Worm (Caenorhabditis elegans) whole organism, L4 larva: Measurements from ENCODE around the gene clec-185.
A peak's percentile ranks its signal among the peaks of the same experiment; 100 is the strongest.

Experiments
- F10B5.3 ChIP-seq: sonication (generic microtip); optimal IDR thresholded peaks from 2 replicates; lab custom pipeline; 2016; ENCODE audit warnings: mild to moderate bottlenecking, missing genetic modification characterization, missing compliant biosample characterization
- F26F4.8 ChIP-seq: fragments of 200-800 bp; sonication (Bioruptor generic); conservative IDR thresholded peaks from 2 replicates; pipeline ENCODE4 v1.3.6; 2022; ENCODE audit warnings: missing genetic modification characterization, missing compliant biosample characterization
- F44E2.7 ChIP-seq: fragments of 200-800 bp; sonication (Bioruptor generic); IDR thresholded peaks from 2 replicates; pipeline ENCODE4 v2.1.2; 2022; ENCODE audit warnings: missing genetic modification characterization, missing compliant biosample characterization
- F49E8.2 ChIP-seq: sonication (generic microtip); optimal IDR thresholded peaks from 2 replicates; lab custom pipeline; 2016; ENCODE audit warnings: missing compliant biosample characterization, mild to moderate bottlenecking, missing genetic modification characterization, borderline replicate concordance
- T26A8.4 ChIP-seq: fragments of 200-800 bp; sonication (Bioruptor generic); IDR thresholded peaks from 2 replicates; pipeline ENCODE4 v1.3.6; 2022; ENCODE audit warnings: missing genetic modification characterization, missing compliant biosample characterization
- Y5F2A.4 ChIP-seq: fragments of 200-800 bp; sonication (Bioruptor generic); optimal IDR thresholded peaks from 2 replicates; lab custom pipeline; 2018; ENCODE audit warnings: mild to moderate bottlenecking, missing genetic modification characterization, missing compliant biosample characterization
- Y75B8A.6 ChIP-seq: fragments of 200-800 bp; sonication (Bioruptor generic); IDR thresholded peaks from 2 replicates; pipeline ENCODE4 v1.3.6; 2022; ENCODE audit warnings: missing genetic modification reagents, missing genetic modification characterization, missing compliant biosample characterization
- aha-1 ChIP-seq: fragments of 150-350 bp; peaks from one replicate; lab custom pipeline; 2014; ENCODE audit warnings: missing biosample characterization, missing genetic modification characterization
- attf-4 ChIP-seq: sonication (generic microtip); optimal IDR thresholded peaks from 3 replicates; lab custom pipeline; 2017; ENCODE audit warnings: missing biosample characterization, missing genetic modification characterization
- ceh-20 ChIP-seq: fragments of 200-800 bp; sonication (Bioruptor generic); IDR thresholded peaks from 2 replicates; pipeline ENCODE4 v1.3.6; 2022; ENCODE audit warnings: missing genetic modification reagents, missing genetic modification characterization, missing compliant biosample characterization
- ceh-28 ChIP-seq: fragments of 150-350 bp; optimal IDR thresholded peaks from 2 replicates; lab custom pipeline; 2014; ENCODE audit warnings: missing biosample characterization, missing genetic modification reagents, missing genetic modification characterization
- ceh-44 ChIP-seq: fragments of 200-800 bp; sonication (Bioruptor generic); IDR thresholded peaks from 2 replicates; pipeline ENCODE4 v1.3.6; 2022; ENCODE audit warnings: missing genetic modification reagents, missing genetic modification characterization, missing compliant biosample characterization
- ceh-62 ChIP-seq: sonication (generic microtip); optimal IDR thresholded peaks from 2 replicates; lab custom pipeline; 2017; ENCODE audit warnings: missing biosample characterization, missing genetic modification characterization
- dmd-8 ChIP-seq: fragments of 200-800 bp; sonication (Bioruptor generic); IDR thresholded peaks from 2 replicates; pipeline ENCODE4 v1.3.6; 2022; ENCODE audit warnings: missing genetic modification characterization, missing compliant biosample characterization
- dpl-1 ChIP-seq: fragments of 150-350 bp; optimal IDR thresholded peaks from 2 replicates; lab custom pipeline; 2014; ENCODE audit warnings: missing biosample characterization, missing genetic modification reagents, missing genetic modification characterization
- hif-1 ChIP-seq, 2 experiments: sonication (generic microtip); optimal IDR thresholded peaks; 2 replicates each; lab custom pipeline; 2016 to 2017; ENCODE audit warnings: missing compliant biosample characterization in 2 of 2, missing genetic modification characterization in 2 of 2, missing genetic modification reagents in 2 of 2, missing genotype in 2 of 2, mild to moderate bottlenecking in 1 of 2
- hlh-11 ChIP-seq: fragments of 200-800 bp; sonication (Bioruptor generic); optimal IDR thresholded peaks from 2 replicates; lab custom pipeline; 2018; ENCODE audit warnings: mild to moderate bottlenecking, missing genetic modification characterization, missing compliant biosample characterization
- hlh-30 ChIP-seq: sonication (generic microtip); optimal IDR thresholded peaks from 2 replicates; lab custom pipeline; 2017; ENCODE audit warnings: antibody characterized with exemption, mild to moderate bottlenecking, missing genetic modification characterization, missing compliant biosample characterization; ENCODE audit not compliant: insufficient read depth
- hmg-1.1 ChIP-seq: fragments of 200-800 bp; sonication (Bioruptor generic); IDR thresholded peaks from 2 replicates; pipeline ENCODE4 v1.3.6; 2022; ENCODE audit warnings: missing genetic modification reagents, missing genetic modification characterization, missing compliant biosample characterization
- jun-1 ChIP-seq: fragments of 150-350 bp; optimal IDR thresholded peaks from 2 replicates; lab custom pipeline; 2014; ENCODE audit warnings: missing biosample characterization, missing genetic modification reagents, missing genetic modification characterization
- lin-29 ChIP-seq: fragments of 200-800 bp; sonication (Bioruptor generic); IDR thresholded peaks from 2 replicates; pipeline ENCODE4 v1.3.6; 2022; ENCODE audit warnings: missing genetic modification reagents, missing genetic modification characterization, missing compliant biosample characterization
- lir-3 ChIP-seq: sonication (generic microtip); optimal IDR thresholded peaks from 2 replicates; lab custom pipeline; 2016; ENCODE audit warnings: mild to moderate bottlenecking, missing genetic modification characterization, missing compliant biosample characterization
- lsy-2 ChIP-seq, 2 experiments: fragments of 150-350 bp in 1 of 2; sonication (generic microtip) in 1 of 2; optimal IDR thresholded peaks; 2 replicates each; lab custom pipeline; 2014 to 2017; ENCODE audit warnings: missing biosample characterization in 2 of 2, missing genetic modification characterization in 2 of 2
- mdl-1 ChIP-seq, 2 experiments: fragments of 150-350 bp in 1 of 2; sonication (generic microtip) in 1 of 2; optimal IDR thresholded peaks; 2 replicates each; lab custom pipeline; 2014 to 2017; ENCODE audit warnings: missing biosample characterization in 2 of 2, missing genetic modification characterization in 2 of 2
- mxl-3 ChIP-seq: fragments of 200-800 bp; sonication (Bioruptor generic); optimal IDR thresholded peaks from 2 replicates; lab custom pipeline; 2018; ENCODE audit warnings: mild to moderate bottlenecking, missing genetic modification characterization, missing compliant biosample characterization
- nhr-102 ChIP-seq: sonication (generic microtip); optimal IDR thresholded peaks from 2 replicates; lab custom pipeline; 2016; ENCODE audit warnings: mild to moderate bottlenecking, missing genetic modification characterization, moderate library complexity, missing compliant biosample characterization
- nhr-237 ChIP-seq: sonication (generic microtip); optimal IDR thresholded peaks from 2 replicates; lab custom pipeline; 2017; ENCODE audit warnings: missing biosample characterization, missing genetic modification characterization
- nhr-25 ChIP-seq: sonication (generic microtip); optimal IDR thresholded peaks from 2 replicates; lab custom pipeline; 2017; ENCODE audit warnings: missing genetic modification characterization, mild to moderate bottlenecking, missing compliant biosample characterization, antibody characterized with exemption, moderate library complexity, borderline replicate concordance; ENCODE audit not compliant: insufficient read depth
- nhr-28 ChIP-seq: fragments of 150-350 bp; optimal IDR thresholded peaks from 2 replicates; lab custom pipeline; 2014; ENCODE audit warnings: missing biosample characterization, missing genetic modification characterization
- nhr-48 ChIP-seq: sonication (generic microtip); optimal IDR thresholded peaks from 2 replicates; lab custom pipeline; 2016; ENCODE audit warnings: mild to moderate bottlenecking, missing genetic modification characterization, missing compliant biosample characterization
- nhr-6 ChIP-seq: fragments of 150-350 bp; optimal IDR thresholded peaks from 2 replicates; lab custom pipeline; 2014; ENCODE audit warnings: missing biosample characterization, missing genetic modification characterization
- saeg-2 ChIP-seq: fragments of 200-800 bp; sonication (Bioruptor generic); IDR thresholded peaks from 2 replicates; pipeline ENCODE4 v1.3.6; 2022; ENCODE audit warnings: missing genetic modification reagents, missing genetic modification characterization, missing compliant biosample characterization
- set-16 ChIP-seq: fragments of 200-800 bp; sonication (Bioruptor generic); IDR thresholded peaks from 2 replicates; pipeline ENCODE4 v1.3.6; 2022; ENCODE audit warnings: missing genetic modification reagents, missing genetic modification characterization, missing compliant biosample characterization
- snpc-1.2 ChIP-seq: fragments of 200-800 bp; sonication (Bioruptor generic); IDR thresholded peaks from 2 replicates; pipeline ENCODE4 v1.3.6; 2022; ENCODE audit warnings: missing genetic modification reagents, missing genetic modification characterization, missing compliant biosample characterization
- tra-1 ChIP-seq: fragments of 200-800 bp; sonication (Bioruptor generic); IDR thresholded peaks from 2 replicates; pipeline ENCODE4 v1.3.6; 2022; ENCODE audit warnings: missing genetic modification reagents, missing genetic modification characterization, missing compliant biosample characterization
- unc-62 ChIP-seq, 3 experiments: fragments of 150-350 bp in 1 of 3; sonication (generic microtip); optimal IDR thresholded peaks in 2 of 3; peaks in 1 of 3; 1 replicate in 1 of 3; 2 replicates in 2 of 3; lab custom pipeline; 2014 to 2017; ENCODE audit warnings: missing biosample characterization in 3 of 3, missing genetic modification characterization in 3 of 3, missing genetic modification reagents in 3 of 3, missing genotype in 1 of 3
- zfp-2 ChIP-seq: sonication (generic microtip); optimal IDR thresholded peaks from 2 replicates; lab custom pipeline; 2016; ENCODE audit warnings: mild to moderate bottlenecking, missing genetic modification characterization, missing compliant biosample characterization
- ztf-7 ChIP-seq: fragments of 150-350 bp; optimal IDR thresholded peaks from 2 replicates; lab custom pipeline; 2014; ENCODE audit warnings: missing biosample characterization, missing genetic modification characterization

The clec-185 gene

DNA sequence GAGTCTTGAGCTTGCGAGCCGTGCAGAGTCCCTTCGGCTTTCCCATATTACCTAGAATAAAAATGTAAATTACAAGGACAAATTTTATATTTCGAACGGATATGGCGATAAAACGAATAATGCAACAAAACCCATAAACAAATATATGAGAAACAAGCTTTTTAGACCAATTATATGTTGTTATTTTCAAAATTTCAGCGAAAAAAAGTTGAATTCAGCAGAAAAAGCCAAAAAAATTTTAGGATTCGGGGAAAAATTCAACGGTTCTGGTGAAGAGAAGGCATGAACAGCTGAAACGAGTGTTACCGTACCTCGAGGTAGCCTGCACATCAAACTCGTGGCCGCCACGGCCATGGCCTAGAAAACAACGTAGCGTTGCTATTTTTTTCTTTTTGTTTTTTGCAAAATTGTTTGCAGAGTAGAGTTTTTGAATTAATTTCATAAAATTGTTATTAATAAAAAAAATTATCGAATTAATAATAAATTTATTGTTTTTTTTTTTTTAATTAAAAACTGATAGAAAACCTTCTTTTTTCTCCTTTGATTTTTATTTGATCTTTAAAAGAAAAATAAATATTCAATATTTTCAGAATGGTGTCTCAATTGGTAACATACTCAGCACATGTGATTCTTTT lies 47.3 kb upstream of the clec-185 start, which contains the start of the genes rps-23 and dpm-3 (continued):
- TF ChIP-seq lin-29 (GFP tag; lab: Robert Waterston, UW), result peak; percentile 80
- TF ChIP-seq zfp-2 (tag; lab: Kevin White, UChicago), result peak; percentile 89
- TF ChIP-seq Y75B8A.6 (GFP tag; lab: Robert Waterston, UW), result 0 out of 2 replicates have a peak, but pooled peaks have one; percentile 23
- TF ChIP-seq dmd-8, result 0 out of 2 replicates have a peak, but pooled peaks have one; percentile 69
- TF ChIP-seq T26A8.4, result peak; percentile 92
- TF ChIP-seq lir-3, result no peak
- peak; percentile 86 for TF ChIP-seq nhr-6 (tag; lab: Kevin White, UChicago)
- peak; percentile 91 for TF ChIP-seq ceh-20
- TF ChIP-seq ztf-7 (tag; lab: Kevin White, UChicago), result peak; percentile 96
- peak; percentile 90 for TF ChIP-seq ceh-44 (GFP tag; lab: Robert Waterston, UW)
- TF ChIP-seq saeg-2, result peak; percentile 59; the same call in 1 of the 2 replicates
- peak; percentile 51 for TF ChIP-seq jun-1 (tag; lab: Kevin White, UChicago)
- peak; percentile 83 for TF ChIP-seq F49E8.2 (tag; lab: Kevin White, UChicago)
- no peak for TF ChIP-seq F26F4.8 (GFP tag; lab: Robert Waterston, UW)
- peak; percentile 29 to 67 for TF ChIP-seq mdl-1 (tag; optimal IDR thresholded peaks at IDR 0.05; lab: Kevin White, UChicago)
- peak; percentile 88 for TF ChIP-seq nhr-102
- 0 out of 2 replicates have a peak, but pooled peaks have one; percentile 27 for TF ChIP-seq set-16 (GFP tag; lab: Robert Waterston, UW)
- no peak for TF ChIP-seq ceh-28
- no peak for TF ChIP-seq nhr-237 (tag; lab: Kevin White, UChicago)
- no peak for TF ChIP-seq Y5F2A.4 (GFP tag; lab: Kevin White, UChicago)
- peak; percentile 89 for TF ChIP-seq dpl-1 (GFP tag; lab: Kevin White, UChicago)
- TF ChIP-seq F44E2.7 (GFP tag; lab: Robert Waterston, UW), result no peak; the same call in 1 of the 2 replicates

DNA sequence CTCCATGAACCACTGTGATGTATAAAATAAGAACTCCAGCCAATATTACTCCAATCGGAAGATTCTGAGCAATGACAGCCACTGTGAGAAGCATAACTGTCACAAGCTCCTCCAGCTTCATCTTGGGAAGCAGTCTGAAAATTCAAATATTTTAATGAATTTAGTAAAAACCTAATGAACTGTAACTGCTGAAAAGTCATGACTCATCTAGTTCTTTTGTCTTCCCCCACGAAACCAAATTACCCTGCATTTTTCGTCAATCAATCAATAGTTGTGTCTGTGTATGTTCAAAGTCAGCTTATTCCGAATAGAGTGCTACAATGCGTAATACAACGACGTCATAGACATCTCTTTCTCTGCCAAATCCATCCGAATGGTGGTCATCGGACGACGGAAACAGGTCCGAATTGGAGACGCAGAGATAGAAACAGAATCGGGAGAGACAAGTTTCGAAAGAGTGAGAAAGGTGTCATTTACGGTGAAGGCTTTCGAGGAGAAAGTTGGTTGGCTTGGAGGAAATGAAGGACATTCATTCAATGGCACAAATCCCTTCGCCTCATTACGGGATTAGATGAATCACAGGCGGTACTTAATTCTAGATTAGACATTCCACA lies 41.7 kb upstream of the clec-185 start:
- TF ChIP-seq nhr-48 (tag; lab: Kevin White, UChicago) (peak; percentile 46), F10B5.3 (tag; lab: Kevin White, UChicago) (no peak), hmg-1.1 (GFP tag; lab: Robert Waterston, UW) (no peak), attf-4 (tag; lab: Kevin White, UChicago) (no peak), hlh-30 (tag; lab: Kevin White, UChicago) (peak; percentile 59), nhr-28 (tag; lab: Kevin White, UChicago) (peak; percentile 48), lsy-2 (tag; optimal IDR thresholded peaks at IDR 0.05; lab: Kevin White, UChicago) (peak in 1 of 2 experiments; percentile 51), aha-1 (tag; lab: Kevin White, UChicago) (peak; percentile 81), unc-62 (GFP tag; optimal IDR thresholded peaks at IDR 0.05 in 1 of 2; lab: Kevin White, UChicago) (peak in 1 of 2 experiments; percentile 57), unc-62 (tag; optimal IDR thresholded peaks at IDR 0.05; lab: Kevin White, UChicago) (no peak), dpl-1 (GFP tag; lab: Kevin White, UChicago) (peak; percentile 13), hif-1 (tag; optimal IDR thresholded peaks at IDR 0.05; lab: Kevin White, UChicago) (no peak), tra-1 (GFP tag; lab: Robert Waterston, UW) (no peak), nhr-25 (tag; lab: Kevin White, UChicago) (peak; percentile 8), snpc-1.2 (GFP tag; lab: Robert Waterston, UW) (no peak), ceh-62 (tag; lab: Kevin White, UChicago) (no peak), hlh-11 (peak; percentile 52), mxl-3 (GFP tag; lab: Kevin White, UChicago) (peak; percentile 44)
